Fruit fly (Drosophila melanogaster) whole organism, wandering third instar larva: ENCODE data around the gene Snoo.

ENCODE experiments used
- CG32264 ChIP-seq: fragments of 200-800 bp; sonication (Bioruptor generic); optimal IDR thresholded peaks from 2 replicates; lab custom pipeline; 2016; ENCODE audit warnings: missing biosample characterization, missing genetic modification characterization
- Dfd ChIP-seq: fragments of >200 bp; optimal IDR thresholded peaks from 2 replicates; lab custom pipeline; 2017; ENCODE audit warnings: missing biosample characterization, missing genetic modification characterization
- GATAd ChIP-seq: sonication (Bioruptor generic); optimal IDR thresholded peaks from 2 replicates; lab custom pipeline; 2016; ENCODE audit warnings: missing biosample characterization, missing genetic modification characterization
- HLH106 ChIP-seq: fragments of 200-800 bp; optimal IDR thresholded peaks from 3 replicates; lab custom pipeline; 2019; ENCODE audit warnings: missing biosample characterization, mild to moderate bottlenecking, missing genetic modification characterization, moderate library complexity
- Hnf4 ChIP-seq: fragments of 200-800 bp; sonication (Bioruptor generic); optimal IDR thresholded peaks from 2 replicates; lab custom pipeline; 2016; ENCODE audit warnings: missing biosample characterization, mild to moderate bottlenecking, missing genetic modification characterization
- Hr83 ChIP-seq: fragments of 200-300 bp; sonication (Bioruptor generic); optimal IDR thresholded peaks from 2 replicates; lab custom pipeline; 2016; ENCODE audit warnings: missing biosample characterization, mild to moderate bottlenecking, missing genetic modification characterization, moderate library complexity; ENCODE audit not compliant: poor library complexity, severe bottlenecking
- Jra ChIP-seq: sonication (Bioruptor generic); optimal IDR thresholded peaks from 2 replicates; lab custom pipeline; 2016; ENCODE audit warnings: missing biosample characterization, missing genetic modification characterization
- Mio ChIP-seq: sonication (Bioruptor generic); optimal IDR thresholded peaks from 2 replicates; lab custom pipeline; 2016; ENCODE audit warnings: missing biosample characterization, missing genetic modification characterization
- Myc ChIP-seq: fragments of >200 bp; optimal IDR thresholded peaks from 2 replicates; lab custom pipeline; 2017
- N ChIP-seq: fragments of >200 bp; optimal IDR thresholded peaks from 2 replicates; lab custom pipeline; 2018; ENCODE audit warnings: missing biosample characterization, missing external identifiers, missing genetic modification characterization
- OdsH ChIP-seq: fragments of 200-800 bp; sonication (Bioruptor generic); optimal IDR thresholded peaks from 2 replicates; lab custom pipeline; 2016; ENCODE audit warnings: missing biosample characterization, mild to moderate bottlenecking, missing genetic modification characterization
- Rel ChIP-seq, 2 experiments: fragments of 200-800 bp; sonication (Bioruptor generic) in 1 of 2; optimal IDR thresholded peaks; 2 replicates in 1 of 2; 3 replicates in 1 of 2; lab custom pipeline; 2016 to 2019; ENCODE audit warnings: mild to moderate bottlenecking in 2 of 2, missing biosample characterization in 2 of 2, missing genetic modification characterization in 2 of 2, moderate library complexity in 1 of 2
- Sp1 ChIP-seq: fragments of 200-800 bp; sonication (Bioruptor generic); optimal IDR thresholded peaks from 3 replicates; lab custom pipeline; 2019; ENCODE audit warnings: missing biosample characterization, mild to moderate bottlenecking, missing genetic modification characterization, moderate library complexity
- br ChIP-seq: fragments of 200-800 bp; sonication (Bioruptor generic); optimal IDR thresholded peaks from 2 replicates; lab custom pipeline; 2016; ENCODE audit warnings: missing biosample characterization, missing genetic modification characterization
- brk ChIP-seq: fragments of 200-800 bp; sonication (Bioruptor generic); optimal IDR thresholded peaks from 2 replicates; lab custom pipeline; 2016; ENCODE audit warnings: missing biosample characterization, mild to moderate bottlenecking, missing genetic modification characterization
- dl ChIP-seq, 2 experiments: fragments of 175-275, 200-275 bp in 1 of 2; fragments of 200-275 bp in 1 of 2; sonication (Bioruptor generic); optimal IDR thresholded peaks; lab custom pipeline; 2018; ENCODE audit warnings: mild to moderate bottlenecking in 2 of 2, missing biosample characterization in 2 of 2, missing genetic modification characterization in 2 of 2, moderate library complexity in 2 of 2; ENCODE audit not compliant: partially characterized antibody in 2 of 2, insufficient read depth in 1 of 2
- dmrt93B ChIP-seq: fragments of 200-800 bp; sonication (Bioruptor generic); optimal IDR thresholded peaks from 2 replicates; lab custom pipeline; 2018; ENCODE audit warnings: missing biosample characterization, mild to moderate bottlenecking, missing genetic modification characterization
- ey ChIP-seq: fragments of 200-800 bp; sonication (Bioruptor generic); optimal IDR thresholded peaks from 2 replicates; lab custom pipeline; 2016; ENCODE audit warnings: missing biosample characterization, missing genetic modification characterization
- foxo ChIP-seq, 2 experiments: fragments of 200-800 bp; sonication (Bioruptor generic); optimal IDR thresholded peaks; 2 replicates in 1 of 2; 3 replicates in 1 of 2; lab custom pipeline; 2016 to 2017; ENCODE audit warnings: missing biosample characterization in 2 of 2, missing genetic modification characterization in 2 of 2
- h ChIP-seq: fragments of 200-800 bp; sonication (Bioruptor generic); optimal IDR thresholded peaks from 3 replicates; lab custom pipeline; 2016; ENCODE audit warnings: missing biosample characterization, mild to moderate bottlenecking, missing genetic modification characterization
- jim ChIP-seq: fragments of 175-275, 200-325 bp; sonication (Bioruptor generic); optimal IDR thresholded peaks from 2 replicates; lab custom pipeline; 2016; ENCODE audit warnings: missing biosample characterization, mild to moderate bottlenecking, missing genetic modification characterization
- lola ChIP-seq: fragments of >200 bp; optimal IDR thresholded peaks from 2 replicates; lab custom pipeline; 2017; ENCODE audit warnings: missing biosample characterization, missing genetic modification characterization
- pan ChIP-seq: fragments of >200 bp; optimal IDR thresholded peaks from 2 replicates; lab custom pipeline; 2017
- psq ChIP-seq: fragments of 200-800 bp; sonication (Bioruptor generic); optimal IDR thresholded peaks from 3 replicates; lab custom pipeline; 2017; ENCODE audit warnings: missing biosample characterization, mild to moderate bottlenecking, missing genetic modification characterization, moderate library complexity
- rgr ChIP-seq: fragments of 200-800 bp; sonication (Bioruptor generic); optimal IDR thresholded peaks from 3 replicates; lab custom pipeline; 2016; ENCODE audit warnings: missing biosample characterization, mild to moderate bottlenecking, missing genetic modification characterization
- sv ChIP-seq: fragments of 200-800 bp; sonication (Bioruptor generic); optimal IDR thresholded peaks from 3 replicates; lab custom pipeline; 2016; ENCODE audit warnings: missing biosample characterization, missing genetic modification characterization
- tai ChIP-seq: sonication (Bioruptor generic); optimal IDR thresholded peaks from 2 replicates; lab custom pipeline; 2016; ENCODE audit warnings: missing biosample characterization, missing genetic modification characterization
- usp ChIP-seq: fragments of >200 bp; optimal IDR thresholded peaks from 2 replicates; lab custom pipeline; 2017; ENCODE audit warnings: missing biosample characterization, missing genetic modification characterization
- woc ChIP-seq: sonication (Bioruptor generic); optimal IDR thresholded peaks from 2 replicates; lab custom pipeline; 2016; ENCODE audit warnings: missing biosample characterization, mild to moderate bottlenecking, missing genetic modification characterization

The Snoo gene

dm6 chr2L:7944179-7944578, 39.8 kb downstream of the Snoo start:
- no peak for TF ChIP-seq psq (GFP tag; lab: Kevin White, UChicago)
- no peak for TF ChIP-seq N (GFP tag; lab: Kevin White, UChicago)
- no peak for TF ChIP-seq Hr83 (GFP tag; lab: Kevin White, UChicago)
- TF ChIP-seq jim (GFP tag; lab: Kevin White, UChicago): no peak

- TF ChIP-seq Jra: no peak
- no peak for TF ChIP-seq jim (GFP tag; lab: Kevin White, UChicago)
- no peak for TF ChIP-seq Rel (GFP tag; optimal IDR thresholded peaks at IDR 0.05; lab: Kevin White, UChicago)
- no peak for TF ChIP-seq Rel (tag; optimal IDR thresholded peaks at IDR 0.05; lab: Kevin White, UChicago)
- TF ChIP-seq ey (GFP tag; lab: Kevin White, UChicago): no peak
- no peak for TF ChIP-seq usp (GFP tag; lab: Kevin White, UChicago)
- no peak for TF ChIP-seq Hnf4
- no peak for TF ChIP-seq CG32264 (GFP tag; lab: Kevin White, UChicago)
- TF ChIP-seq foxo (GFP tag; optimal IDR thresholded peaks at IDR 0.05; lab: Kevin White, UChicago): no peak
- TF ChIP-seq tai (GFP tag; lab: Kevin White, UChicago): no peak
- no peak for TF ChIP-seq pan (lab: Kevin White, UChicago)
- no peak for TF ChIP-seq h (GFP tag; lab: Kevin White, UChicago)
- no peak for TF ChIP-seq lola
- TF ChIP-seq brk (GFP tag; lab: Kevin White, UChicago): no peak
- TF ChIP-seq rgr (GFP tag; lab: Kevin White, UChicago): no peak
- TF ChIP-seq sv (GFP tag; lab: Kevin White, UChicago): no peak
- TF ChIP-seq Myc (lab: Kevin White, UChicago): no peak
- no peak for TF ChIP-seq dmrt93B (GFP tag; lab: Kevin White, UChicago)
- TF ChIP-seq N (GFP tag; lab: Kevin White, UChicago): no peak
Observed at dm6 chr2L:7942927-7943326, 41.1 kb downstream of the Snoo start.

dm6 chr2L:7941954-7942353, 42.0 kb downstream of the Snoo start:
- TF ChIP-seq dl (GFP tag; optimal IDR thresholded peaks at IDR 0.05; lab: Kevin White, UChicago; ENCODE audit: insufficient read depth in 1 of 2, partially characterized antibody in 2 of 2) (no peak), OdsH (no peak), GATAd (GFP tag; lab: Kevin White, UChicago) (no peak), Hr83 (GFP tag; lab: Kevin White, UChicago) (peak; percentile 11), sv (GFP tag; lab: Kevin White, UChicago) (no peak), rgr (GFP tag; lab: Kevin White, UChicago) (no peak)
- TF ChIP-seq, all 38 proteins: peak for 1

dm6 chr2L:7940459-7941343, 43.3 kb downstream of the Snoo start:
- peak; percentile 15 for TF ChIP-seq Dfd
- TF ChIP-seq HLH106 (tag; lab: Kevin White, UChicago): no peak

- TF ChIP-seq Myc (lab: Kevin White, UChicago) (no peak), tai (GFP tag; lab: Kevin White, UChicago) (no peak), lola (no peak), HLH106 (tag; lab: Kevin White, UChicago) (no peak), br (GFP tag; lab: Kevin White, UChicago) (no peak), psq (GFP tag; lab: Kevin White, UChicago) (no peak), sv (GFP tag; lab: Kevin White, UChicago) (no peak), jim (GFP tag; lab: Kevin White, UChicago) (no peak), Mio (GFP tag; lab: Kevin White, UChicago) (no peak), Sp1 (no peak), dmrt93B (GFP tag; lab: Kevin White, UChicago) (no peak), woc (no peak)
Observed at dm6 chr2L:7938488-7938887, 45.5 kb downstream of the Snoo start.
